Fruit fly (Drosophila melanogaster): ENCODE results near the gene CG9664.

DNA sequence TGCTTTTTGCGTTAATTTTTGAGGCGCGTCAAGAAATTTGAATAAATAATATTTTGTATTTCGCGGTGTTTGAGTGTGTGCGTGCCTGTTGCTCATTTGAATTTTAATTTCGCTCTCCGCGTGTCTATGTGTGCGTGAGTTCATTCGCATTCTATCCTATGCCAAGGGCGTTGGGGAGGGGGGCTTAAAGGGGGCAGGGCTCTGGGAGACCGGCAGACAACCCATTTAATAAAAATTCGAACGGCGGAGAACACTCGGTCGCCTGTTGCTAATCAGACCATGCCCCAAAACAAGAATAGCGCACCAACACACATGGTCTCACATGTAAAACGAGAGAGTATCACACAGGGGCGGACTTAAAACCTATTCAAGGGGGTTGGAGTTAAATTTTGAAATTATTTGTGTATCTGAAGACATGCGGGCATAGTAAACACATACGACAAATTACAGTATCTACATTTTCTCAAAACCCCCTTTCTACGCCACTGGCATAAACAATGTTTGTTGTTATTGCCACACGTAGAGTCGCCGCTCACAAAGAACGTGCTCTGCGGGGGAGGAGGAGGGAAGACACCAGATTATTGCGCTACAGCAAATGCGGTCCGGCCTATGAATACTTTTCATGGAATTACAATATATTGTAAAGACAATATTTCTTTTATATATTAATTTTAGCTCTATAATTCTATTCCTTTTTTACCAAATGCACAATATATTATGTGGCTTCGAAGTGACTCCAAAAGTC, 7.4 kb upstream of the CG9664 start:
- TF ChIP-seq Blimp-1 (GFP tag; optimal IDR thresholded peaks at IDR 0.05) (peak; percentile 98), dsx (GFP tag; optimal IDR thresholded peaks at IDR 0.05; ENCODE audit: poor library complexity, severe bottlenecking) (peak; percentile 99), CG8632 (GFP tag; optimal IDR thresholded peaks at IDR 0.05) (peak; percentile 99), Gug (GFP tag; IDR thresholded peaks at IDR 0.05) (peak; percentile 99), CG6854 (GFP tag; optimal IDR thresholded peaks at IDR 0.05) (peak; percentile 99), Hr39 (GFP tag; optimal IDR thresholded peaks at IDR 0.05) (peak; percentile 100), OdsH (GFP tag; optimal IDR thresholded peaks at IDR 0.05) (peak; percentile 100), CG11902 (GFP tag; optimal IDR thresholded peaks at IDR 0.05) (peak; percentile 99), Ets21C (GFP tag; optimal IDR thresholded peaks at IDR 0.05) (peak; percentile 99), CG9139 (GFP tag; optimal IDR thresholded peaks at IDR 0.05) (peak; percentile 99), salr (GFP tag; optimal IDR thresholded peaks at IDR 0.05) (peak; percentile 99 to 100)

Measured in whole organism, prepupa.